Fruit fly (Drosophila melanogaster): ENCODE measurements around the gene ppk20.

DNA sequence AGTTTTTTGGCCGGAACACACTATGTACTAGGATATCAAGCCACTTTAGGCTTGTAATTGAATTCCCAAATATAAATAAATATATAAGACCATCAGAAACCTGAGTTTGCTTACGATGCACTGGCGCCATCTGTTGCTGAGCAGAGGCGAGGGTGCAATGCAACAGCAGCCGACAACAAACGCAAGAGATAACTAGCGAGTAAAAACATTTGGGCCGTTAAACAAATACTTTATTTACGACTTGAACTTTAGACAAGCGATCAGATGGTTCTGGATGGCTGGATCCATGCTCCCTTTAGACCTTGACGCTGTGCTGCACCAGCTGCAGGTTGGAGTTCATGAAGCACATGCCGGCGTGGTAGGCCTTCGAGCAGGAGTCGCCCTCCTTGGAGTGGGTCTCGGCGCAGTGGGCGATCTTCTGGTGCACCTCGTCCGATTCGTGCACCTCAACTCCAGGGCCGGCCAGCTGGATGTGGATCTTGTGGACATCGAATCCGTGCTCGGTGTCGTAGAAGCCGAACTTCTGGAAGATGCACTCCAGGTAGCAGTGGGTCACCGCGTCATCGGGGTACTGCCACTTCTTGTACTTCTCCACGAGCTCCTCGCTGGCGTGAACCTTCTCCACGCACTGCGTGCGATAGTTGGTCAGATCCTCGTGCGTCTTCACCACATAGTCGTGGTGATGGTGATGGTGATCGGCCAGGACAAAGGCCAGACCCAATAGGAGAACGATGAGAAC is 47.5 kb upstream of the ppk20 start:
- no peak for TF ChIP-seq D1 (tag; optimal IDR thresholded peaks at IDR 0.05)
- TF ChIP-seq CG10348 (GFP tag; IDR thresholded peaks at IDR 0.05) = no peak
- no peak for TF ChIP-seq CG14655 (GFP tag; optimal IDR thresholded peaks at IDR 0.05)
- no peak for TF ChIP-seq CG17806 (tag; optimal IDR thresholded peaks at IDR 0.05)
- no peak for TF ChIP-seq CG8301 (tag; optimal IDR thresholded peaks at IDR 0.05)
- TF ChIP-seq rn (GFP tag; IDR thresholded peaks at IDR 0.05) = no peak
- TF ChIP-seq CG34367 (tag; optimal IDR thresholded peaks at IDR 0.05) = no peak
